Worm (Caenorhabditis elegans): Measurements from ENCODE around the gene T05B11.4.

- TF ChIP-seq cog-1 (tag; optimal IDR thresholded peaks at IDR 0.05) (no peak), flt-1 (GFP tag; IDR thresholded peaks at IDR 0.05) (no peak), med-1 (GFP tag; optimal IDR thresholded peaks at IDR 0.05; ENCODE audit: insufficient read depth) (no peak), tab-1 (GFP tag; IDR thresholded peaks at IDR 0.05) (no peak)
Observed at ce11 chrV:7728679-7729027, 25.8 kb downstream of the T05B11.4 start, which contains the start of gene Y97E10C.1.
